Worm (Caenorhabditis elegans) whole organism, young adult: ENCODE measurements around the gene E03H12.5.
"Not testable (repeated sequence)": the region's sequence is repeated elsewhere in the genome, so short reads cannot be mapped to it uniquely, and the experiment has no call there.

Source experiments
- B0019.2 ChIP-seq: fragments of 200-800 bp; sonication (Bioruptor generic); conservative IDR thresholded peaks from 2 replicates; pipeline ENCODE4 v1.3.6; 2022; ENCODE audit warnings: missing genetic modification reagents, missing genetic modification characterization, missing compliant biosample characterization
- B0035.1 ChIP-seq: sonication (generic microtip); optimal IDR thresholded peaks from 2 replicates; lab custom pipeline; 2016; ENCODE audit warnings: missing genetic modification characterization, mild to moderate bottlenecking, missing compliant biosample characterization, missing genotype, missing genetic modification reagents
- B0261.1 ChIP-seq: sonication (generic microtip); optimal IDR thresholded peaks from 2 replicates; lab custom pipeline; 2016; ENCODE audit warnings: mild to moderate bottlenecking, missing genetic modification characterization, moderate library complexity, missing compliant biosample characterization
- B0336.3 ChIP-seq: fragments of 200-800 bp; sonication (Bioruptor generic); IDR thresholded peaks from 2 replicates; pipeline ENCODE4 v1.3.6; 2022; ENCODE audit warnings: missing genetic modification characterization, missing compliant biosample characterization
- F10E7.11 ChIP-seq: sonication (generic microtip); optimal IDR thresholded peaks from 2 replicates; lab custom pipeline; 2017; ENCODE audit warnings: mild to moderate bottlenecking, missing genetic modification characterization, moderate library complexity, missing compliant biosample characterization
- F23B12.7 ChIP-seq: sonication (generic microtip); optimal IDR thresholded peaks from 2 replicates; lab custom pipeline; 2017; ENCODE audit warnings: missing genetic modification characterization, mild to moderate bottlenecking, missing compliant biosample characterization, antibody characterized with exemption, moderate library complexity; ENCODE audit not compliant: insufficient read depth
- F33H1.4 ChIP-seq: fragments of 200-800 bp; sonication (Bioruptor generic); IDR thresholded peaks from 2 replicates; pipeline ENCODE4 v1.3.6; 2022; ENCODE audit warnings: missing genetic modification reagents, missing genetic modification characterization, missing compliant biosample characterization
- T07F8.4 ChIP-seq: sonication (generic microtip); optimal IDR thresholded peaks from 2 replicates; lab custom pipeline; 2016; ENCODE audit warnings: mild to moderate bottlenecking, missing genetic modification characterization, moderate library complexity, missing compliant biosample characterization
- Y53G8AR.9 ChIP-seq: fragments of 200-800 bp; sonication (Bioruptor generic); conservative IDR thresholded peaks from 2 replicates; pipeline ENCODE4 v1.3.6; 2022; ENCODE audit warnings: missing genetic modification reagents, missing genetic modification characterization, missing compliant biosample characterization
- Y67H2A.10 ChIP-seq: fragments of 200-800 bp; sonication (Bioruptor generic); conservative IDR thresholded peaks from 2 replicates; pipeline ENCODE4 v1.3.6; 2022; ENCODE audit warnings: missing genetic modification reagents, missing genetic modification characterization, missing compliant biosample characterization
- Y95B8A.8 ChIP-seq: fragments of 200-800 bp; sonication (Bioruptor generic); IDR thresholded peaks from 2 replicates; pipeline ENCODE4 v1.3.6; 2022; ENCODE audit warnings: missing genetic modification reagents, missing genetic modification characterization, missing compliant biosample characterization
- ama-1 ChIP-seq, 3 experiments: fragments of 150-350 bp in 1 of 3; sonication (generic microtip) in 2 of 3; optimal IDR thresholded peaks; 2 replicates each; lab custom pipeline; 2014 to 2018; ENCODE audit warnings: missing biosample characterization in 2 of 3, missing genetic modification characterization in 2 of 3, missing genetic modification reagents in 2 of 3
- aptf-2 ChIP-seq: fragments of 200-800 bp; sonication (Bioruptor generic); conservative IDR thresholded peaks from 2 replicates; pipeline ENCODE4 v1.3.6; 2022; ENCODE audit warnings: missing genetic modification reagents, missing genetic modification characterization, missing compliant biosample characterization
- athp-1 ChIP-seq: sonication (generic microtip); optimal IDR thresholded peaks from 2 replicates; lab custom pipeline; 2017; ENCODE audit warnings: mild to moderate bottlenecking, missing genetic modification characterization, missing compliant biosample characterization
- attf-3 ChIP-seq: fragments of 200-800 bp; sonication (Bioruptor generic); conservative IDR thresholded peaks from 2 replicates; pipeline ENCODE4 v1.3.6; 2022; ENCODE audit warnings: missing genetic modification reagents, missing genetic modification characterization, missing compliant biosample characterization
- attf-5 ChIP-seq: fragments of 200-800 bp; sonication (Bioruptor generic); optimal IDR thresholded peaks from 2 replicates; lab custom pipeline; 2018; ENCODE audit warnings: mild to moderate bottlenecking, missing genetic modification characterization, missing compliant biosample characterization
- bed-1 ChIP-seq: fragments of 200-800 bp; sonication (Bioruptor generic); IDR thresholded peaks from 2 replicates; pipeline ENCODE4 v1.3.6; 2022; ENCODE audit warnings: missing genetic modification reagents, missing genetic modification characterization, missing compliant biosample characterization
- ceh-100 ChIP-seq: fragments of 200-800 bp; sonication (Bioruptor generic); IDR thresholded peaks from 2 replicates; pipeline ENCODE4 v1.3.6; 2022; ENCODE audit warnings: missing genetic modification reagents, missing genetic modification characterization, missing compliant biosample characterization
- ceh-40 ChIP-seq: fragments of 200-800 bp; sonication (Bioruptor generic); IDR thresholded peaks from 2 replicates; pipeline ENCODE4 v1.3.6; 2022; ENCODE audit warnings: missing genetic modification characterization, missing compliant biosample characterization
- dox-1 ChIP-seq: fragments of 200-800 bp; sonication (Bioruptor generic); IDR thresholded peaks from 2 replicates; pipeline ENCODE4 v1.3.6; 2022; ENCODE audit warnings: missing genetic modification reagents, missing genetic modification characterization, missing compliant biosample characterization
- egl-18 ChIP-seq: fragments of 200-800 bp; sonication (Bioruptor generic); IDR thresholded peaks from 2 replicates; pipeline ENCODE4 v1.3.6; 2022; ENCODE audit warnings: missing genetic modification reagents, missing genetic modification characterization, missing compliant biosample characterization
- egrh-3 ChIP-seq: fragments of 200-800 bp; sonication (Bioruptor generic); IDR thresholded peaks from 2 replicates; pipeline ENCODE4 v1.3.6; 2022; ENCODE audit warnings: missing genetic modification reagents, missing genetic modification characterization, missing compliant biosample characterization
- hlh-26 ChIP-seq: fragments of 200-800 bp; sonication (Bioruptor generic); conservative IDR thresholded peaks from 2 replicates; pipeline ENCODE4 v1.3.6; 2022; ENCODE audit warnings: missing genetic modification reagents, missing genetic modification characterization, missing compliant biosample characterization
- hrde-1 ChIP-seq: sonication (generic microtip); optimal IDR thresholded peaks from 2 replicates; lab custom pipeline; 2016; ENCODE audit warnings: missing genetic modification characterization, mild to moderate bottlenecking, missing compliant biosample characterization, moderate library complexity, missing genotype, missing genetic modification reagents, borderline replicate concordance
- hsf-1 ChIP-seq: fragments of 200-800 bp; sonication (Bioruptor generic); IDR thresholded peaks from 2 replicates; pipeline ENCODE4 v1.3.6; 2022; ENCODE audit warnings: missing genetic modification reagents, missing genetic modification characterization, missing compliant biosample characterization
- let-526 ChIP-seq: fragments of 200-800 bp; sonication (Bioruptor generic); IDR thresholded peaks from 2 replicates; pipeline ENCODE4 v1.3.6; 2022; ENCODE audit warnings: missing genetic modification reagents, missing genetic modification characterization, missing compliant biosample characterization
- lin-35 ChIP-seq, 3 experiments: fragments of 150-350 bp in 2 of 3; sonication (generic microtip) in 1 of 3; optimal IDR thresholded peaks; 2 replicates each; lab custom pipeline; 2014 to 2018; ENCODE audit warnings: missing biosample characterization in 3 of 3, missing genetic modification characterization in 3 of 3, missing genetic modification reagents in 3 of 3
- lsl-1 ChIP-seq: fragments of 200-800 bp; sonication (Bioruptor generic); optimal IDR thresholded peaks from 2 replicates; lab custom pipeline; 2018; ENCODE audit warnings: mild to moderate bottlenecking, missing genetic modification characterization, moderate library complexity, missing compliant biosample characterization
- madf-3 ChIP-seq: fragments of 200-800 bp; sonication (Bioruptor generic); IDR thresholded peaks from 2 replicates; pipeline ENCODE4 v1.3.6; 2022; ENCODE audit warnings: missing genetic modification reagents, missing genetic modification characterization, missing compliant biosample characterization
- madf-8 ChIP-seq: fragments of 200-800 bp; sonication (Bioruptor generic); conservative IDR thresholded peaks from 2 replicates; pipeline ENCODE4 v1.3.6; 2022; ENCODE audit warnings: missing genetic modification reagents, missing genetic modification characterization, missing compliant biosample characterization
- nfya-2 ChIP-seq: fragments of 200-800 bp; sonication (Bioruptor generic); IDR thresholded peaks from 2 replicates; pipeline ENCODE4 v1.3.6; 2022; ENCODE audit warnings: missing genetic modification reagents, missing genetic modification characterization, missing compliant biosample characterization
- nhr-120 ChIP-seq: fragments of 200-800 bp; sonication (Bioruptor generic); IDR thresholded peaks from 2 replicates; pipeline ENCODE4 v1.3.6; 2022; ENCODE audit warnings: missing genetic modification characterization, missing compliant biosample characterization
- nhr-179 ChIP-seq: sonication (generic microtip); optimal IDR thresholded peaks from 2 replicates; lab custom pipeline; 2016; ENCODE audit warnings: mild to moderate bottlenecking, missing genetic modification characterization, missing compliant biosample characterization
- pha-4 ChIP-seq: fragments of 150-350 bp; sonication (generic microtip); optimal IDR thresholded peaks from 2 replicates; lab custom pipeline; 2014; ENCODE audit warnings: missing biosample characterization, missing genetic modification reagents, missing genetic modification characterization
- rcor-1 ChIP-seq: fragments of 200-800 bp; sonication (Bioruptor generic); IDR thresholded peaks from 2 replicates; pipeline ENCODE4 v1.3.6; 2022; ENCODE audit warnings: missing genetic modification reagents, missing genetic modification characterization, missing compliant biosample characterization
- rpc-1 ChIP-seq, 2 experiments: fragments of 150-350 bp in 1 of 2; sonication (generic microtip) in 1 of 2; optimal IDR thresholded peaks; 2 replicates each; lab custom pipeline; 2014 to 2018; ENCODE audit warnings: missing biosample characterization in 1 of 2, missing genetic modification characterization in 1 of 2, missing genetic modification reagents in 1 of 2, missing genotype in 1 of 2
- snpc-1.3 ChIP-seq: sonication (generic microtip); optimal IDR thresholded peaks from 2 replicates; lab custom pipeline; 2017; ENCODE audit warnings: missing genetic modification characterization, mild to moderate bottlenecking, missing compliant biosample characterization, antibody characterized with exemption, moderate library complexity, missing genotype, missing genetic modification reagents; ENCODE audit not compliant: insufficient read depth
- snpc-3.4 ChIP-seq: sonication (generic microtip); optimal IDR thresholded peaks from 2 replicates; lab custom pipeline; 2017; ENCODE audit warnings: missing genetic modification characterization, mild to moderate bottlenecking, missing compliant biosample characterization, antibody characterized with exemption, moderate library complexity, missing genotype, missing genetic modification reagents
- snpc-4 ChIP-seq, 5 experiments: fragments of 150-350 bp in 1 of 5; sonication (generic microtip) in 4 of 5; optimal IDR thresholded peaks; 2 replicates each; lab custom pipeline; 2014 to 2018; ENCODE audit warnings: missing genetic modification characterization in 5 of 5, missing biosample characterization in 3 of 5, antibody characterized with exemption in 2 of 5, mild to moderate bottlenecking in 2 of 5, missing compliant biosample characterization in 2 of 5, missing genotype in 2 of 5, moderate library complexity in 2 of 5, missing genetic modification reagents in 1 of 5
- tbp1 ChIP-seq: fragments of 200-800 bp; sonication (Bioruptor generic); optimal IDR thresholded peaks from 2 replicates; lab custom pipeline; 2018; ENCODE audit warnings: mild to moderate bottlenecking, missing genetic modification characterization, missing compliant biosample characterization
- unc-62 ChIP-seq: fragments of 150-350 bp; optimal IDR thresholded peaks from 2 replicates; lab custom pipeline; 2014; ENCODE audit warnings: missing biosample characterization, missing genetic modification reagents, missing genetic modification characterization

Gene E03H12.5

ce11 chrIV:4941681-4942080, 35.3 kb upstream of the E03H12.5 start, which contains the start of gene Y9C9A.5:
TSS of gene Y9C9A.5 (plus strand) at chrIV:4941981.
- TF ChIP-seq snpc-1.3 (tag; lab: Kevin White, UChicago) (no peak), ceh-40 (GFP tag; lab: Robert Waterston, UW) (no peak), pha-4 (tag; lab: Kevin White, UChicago) (no peak), aptf-2 (no peak), Y67H2A.10 (no peak), F23B12.7 (tag; lab: Kevin White, UChicago) (no peak), lin-35 (GFP tag; optimal IDR thresholded peaks at IDR 0.05; lab: Kevin White, UChicago) (no peak), egl-18 (GFP tag; lab: Robert Waterston, UW) (no peak), snpc-4 (GFP tag; optimal IDR thresholded peaks at IDR 0.05; lab: Kevin White, UChicago) (no peak), snpc-4 (tag; optimal IDR thresholded peaks at IDR 0.05; lab: Kevin White, UChicago) (no peak), athp-1 (tag; lab: Kevin White, UChicago) (no peak), B0261.1 (tag; lab: Kevin White, UChicago) (no peak), lsl-1 (no peak), hlh-26 (GFP tag; lab: Robert Waterston, UW) (no peak), attf-5 (GFP tag; lab: Kevin White, UChicago) (no peak), hsf-1 (no peak), nhr-120 (GFP tag; lab: Robert Waterston, UW) (no peak), F33H1.4 (GFP tag; lab: Robert Waterston, UW) (no peak)

ce11 chrIV:4945771-4946170, 31.3 kb upstream of the E03H12.5 start, which contains the start of gene str-169:
TSS of gene str-169 (plus strand) at chrIV:4946071.
- TF ChIP-seq madf-3 (GFP tag; lab: Robert Waterston, UW), result no peak
- TF ChIP-seq attf-3 (GFP tag; lab: Robert Waterston, UW), result no peak
- no peak for TF ChIP-seq B0336.3 (GFP tag; lab: Robert Waterston, UW)
- TF ChIP-seq hrde-1, result no peak
- no peak for TF ChIP-seq ama-1 (optimal IDR thresholded peaks at IDR 0.05; lab: Kevin White, UChicago)
- no peak for TF ChIP-seq ama-1 (GFP tag; optimal IDR thresholded peaks at IDR 0.05; lab: Kevin White, UChicago)

ce11 chrIV:4949729-4950128, 27.3 kb upstream of the E03H12.5 start:
- TF ChIP-seq rpc-1 (optimal IDR thresholded peaks at IDR 0.05; lab: Kevin White, UChicago) (peak; percentile 44), rpc-1 (tag; optimal IDR thresholded peaks at IDR 0.05; lab: Kevin White, UChicago) (peak; percentile 64), T07F8.4 (tag; lab: Kevin White, UChicago) (peak; percentile 16), let-526 (GFP tag; lab: Robert Waterston, UW) (0 out of 2 replicates have a peak, but pooled peaks have one; percentile 44), rcor-1 (GFP tag; lab: Robert Waterston, UW) (peak; percentile 24; the same call in 1 of the 2 replicates), madf-8 (GFP tag; lab: Robert Waterston, UW) (0 out of 2 replicates have a peak, but pooled peaks have one; percentile 18), tbp1 (GFP tag; lab: Kevin White, UChicago) (peak; percentile 89), bed-1 (peak; percentile 76; the same call in 1 of the 2 replicates), ceh-100 (GFP tag; lab: Robert Waterston, UW) (peak; percentile 58), Y53G8AR.9 (GFP tag; lab: Robert Waterston, UW) (0 out of 2 replicates have a peak, but pooled peaks have one; percentile 50), snpc-4 (tag; optimal IDR thresholded peaks at IDR 0.05; lab: Kevin White, UChicago) (peak in 1 of 4 experiments; percentile 83), B0261.1 (tag; lab: Kevin White, UChicago) (peak; percentile 69)
- TF ChIP-seq snpc-4 (GFP tag; optimal IDR thresholded peaks at IDR 0.05; lab: Kevin White, UChicago), result not testable (repeated sequence)
- TF ChIP-seq, all 124 proteins: peak for 11; not testable (repeated sequence) for 113

ce11 chrIV:4953887-4954286, 23.1 kb upstream of the E03H12.5 start, which contains the start of gene str-163:
TSS of gene str-163 (plus strand) at chrIV:4954187.
- no peak for TF ChIP-seq dox-1 (GFP tag; lab: Robert Waterston, UW)
- no peak for TF ChIP-seq athp-1 (tag; lab: Kevin White, UChicago)
- TF ChIP-seq B0019.2 (GFP tag; lab: Robert Waterston, UW), result no peak
- TF ChIP-seq F10E7.11 (tag; lab: Kevin White, UChicago), result no peak
- TF ChIP-seq aptf-2, result no peak
- no peak for TF ChIP-seq unc-62
- TF ChIP-seq egrh-3 (GFP tag; lab: Robert Waterston, UW), result no peak
- TF ChIP-seq B0035.1 (tag; lab: Kevin White, UChicago), result no peak
- TF ChIP-seq Y95B8A.8 (GFP tag; lab: Robert Waterston, UW), result no peak
- no peak for TF ChIP-seq F23B12.7 (tag; lab: Kevin White, UChicago)
- no peak for TF ChIP-seq nfya-2 (GFP tag; lab: Robert Waterston, UW)
- no peak for TF ChIP-seq snpc-3.4 (tag; lab: Kevin White, UChicago)
- TF ChIP-seq madf-8 (GFP tag; lab: Robert Waterston, UW), result no peak
- TF ChIP-seq nhr-179, result no peak
